Worm (Caenorhabditis elegans) whole organism, L4 larva: Measurements from ENCODE around the gene Y97E10AR.8.

Experiments
- ama-1 ChIP-seq: fragments of 150-350 bp; optimal IDR thresholded peaks from 2 replicates; lab custom pipeline; 2014; ENCODE audit warnings: inconsistent platforms, mixed read lengths
- daf-12 ChIP-seq: fragments of 150-350 bp; optimal IDR thresholded peaks from 2 replicates; lab custom pipeline; 2014; ENCODE audit warnings: missing biosample characterization, missing genetic modification reagents, missing genetic modification characterization
- dpl-1 ChIP-seq: fragments of 150-350 bp; optimal IDR thresholded peaks from 2 replicates; lab custom pipeline; 2014; ENCODE audit warnings: missing biosample characterization, missing genetic modification reagents, missing genetic modification characterization
- dve-1 ChIP-seq: sonication (generic microtip); optimal IDR thresholded peaks from 2 replicates; lab custom pipeline; 2017; ENCODE audit warnings: antibody characterized with exemption, mild to moderate bottlenecking, missing genetic modification characterization, missing compliant biosample characterization; ENCODE audit not compliant: insufficient read depth
- hlh-11 ChIP-seq: fragments of 200-800 bp; sonication (Bioruptor generic); optimal IDR thresholded peaks from 2 replicates; lab custom pipeline; 2018; ENCODE audit warnings: mild to moderate bottlenecking, missing genetic modification characterization, missing compliant biosample characterization
- lin-13 ChIP-seq: fragments of 150-350 bp; optimal IDR thresholded peaks from 2 replicates; lab custom pipeline; 2014; ENCODE audit warnings: missing biosample characterization, missing genetic modification reagents, missing genetic modification characterization
- nhr-11 ChIP-seq: fragments of 150-350 bp; optimal IDR thresholded peaks from 2 replicates; lab custom pipeline; 2014; ENCODE audit warnings: missing biosample characterization, missing genetic modification characterization

ce11 chrV:7958740-7959320 is 46.3 kb upstream of the Y97E10AR.8 start, which contains the start of the genes clec-217 and F26D11.2:
- TF ChIP-seq daf-12 (tag; lab: Kevin White, UChicago) (no peak), hlh-11 (tag; lab: Kevin White, UChicago) (no peak), lin-13 (no peak), ama-1 (lab: Kevin White, UChicago) (no peak), nhr-11 (tag; lab: Kevin White, UChicago) (no peak), dpl-1 (no peak), dve-1 (tag; lab: Kevin White, UChicago) (no peak)
